Worm (Caenorhabditis elegans) whole organism, L4/young adult: ENCODE results near the gene nhr-168.

Experiments used
- W03F9.2 ChIP-seq: fragments of 150-350 bp; optimal IDR thresholded peaks from 2 replicates; lab custom pipeline; 2014; ENCODE audit warnings: missing biosample characterization, missing genetic modification characterization
- dao-5 ChIP-seq: sonication (generic microtip); optimal IDR thresholded peaks from 2 replicates; lab custom pipeline; 2016; ENCODE audit warnings: missing genotype, missing genetic modification characterization, moderate library complexity, missing compliant biosample characterization
- him-1 ChIP-seq: sonication (generic microtip); optimal IDR thresholded peaks from 2 replicates; lab custom pipeline; 2016; ENCODE audit warnings: missing genotype, missing genetic modification reagents, missing genetic modification characterization, missing compliant biosample characterization

ce11 chrV:13294507-13294906, 39.2 kb downstream of the nhr-168 start:
- no peak for TF ChIP-seq W03F9.2 (tag; lab: Kevin White, UChicago)
- no peak for TF ChIP-seq him-1 (tag; lab: Kevin White, UChicago)
- TF ChIP-seq dao-5 (tag; lab: Kevin White, UChicago) = no peak
